Worm (Caenorhabditis elegans) whole organism, L4 larva: Measurements from ENCODE around the gene gcy-12.
"Not testable (repeated sequence)": the region's sequence is repeated elsewhere in the genome, so short reads cannot be mapped to it uniquely, and the experiment has no call there.

Experiments
- D1046.2 ChIP-seq: fragments of 200-800 bp; sonication (Bioruptor generic); IDR thresholded peaks from 2 replicates; pipeline ENCODE4 v1.3.6; 2022; ENCODE audit warnings: missing genetic modification characterization, missing compliant biosample characterization
- F10B5.3 ChIP-seq: sonication (generic microtip); optimal IDR thresholded peaks from 2 replicates; lab custom pipeline; 2016; ENCODE audit warnings: mild to moderate bottlenecking, missing genetic modification characterization, missing compliant biosample characterization
- F44E2.7 ChIP-seq: fragments of 200-800 bp; sonication (Bioruptor generic); IDR thresholded peaks from 2 replicates; pipeline ENCODE4 v2.1.2; 2022; ENCODE audit warnings: missing genetic modification characterization, missing compliant biosample characterization
- T20F7.1 ChIP-seq: fragments of 200-800 bp; sonication (Bioruptor generic); optimal IDR thresholded peaks from 2 replicates; lab custom pipeline; 2018; ENCODE audit warnings: mild to moderate bottlenecking, missing genetic modification characterization, missing compliant biosample characterization
- T26A8.4 ChIP-seq: fragments of 200-800 bp; sonication (Bioruptor generic); IDR thresholded peaks from 2 replicates; pipeline ENCODE4 v1.3.6; 2022; ENCODE audit warnings: missing genetic modification characterization, missing compliant biosample characterization
- Y48G9A.11 ChIP-seq: fragments of 200-800 bp; sonication (Bioruptor generic); IDR thresholded peaks from 2 replicates; pipeline ENCODE4 v1.3.6; 2022; ENCODE audit warnings: missing genetic modification reagents, missing genetic modification characterization, missing compliant biosample characterization
- Y5F2A.4 ChIP-seq: fragments of 200-800 bp; sonication (Bioruptor generic); optimal IDR thresholded peaks from 2 replicates; lab custom pipeline; 2018; ENCODE audit warnings: mild to moderate bottlenecking, missing genetic modification characterization, missing compliant biosample characterization
- ZK337.2 ChIP-seq: fragments of 200-800 bp; sonication (Bioruptor generic); IDR thresholded peaks from 2 replicates; pipeline ENCODE4 v1.3.6; 2022; ENCODE audit warnings: missing genetic modification reagents, missing genetic modification characterization, missing compliant biosample characterization
- arid-1 ChIP-seq: fragments of 200-800 bp; sonication (Bioruptor generic); conservative IDR thresholded peaks from 2 replicates; pipeline ENCODE4 v1.3.6; 2022; ENCODE audit warnings: missing genetic modification reagents, missing genetic modification characterization, missing compliant biosample characterization
- attf-4 ChIP-seq: sonication (generic microtip); optimal IDR thresholded peaks from 3 replicates; lab custom pipeline; 2017; ENCODE audit warnings: missing biosample characterization, missing genetic modification characterization
- ceh-20 ChIP-seq: fragments of 200-800 bp; sonication (Bioruptor generic); IDR thresholded peaks from 2 replicates; pipeline ENCODE4 v1.3.6; 2022; ENCODE audit warnings: missing genetic modification reagents, missing genetic modification characterization, missing compliant biosample characterization
- ceh-32 ChIP-seq: sonication (generic microtip); optimal IDR thresholded peaks from 2 replicates; lab custom pipeline; 2016; ENCODE audit warnings: mild to moderate bottlenecking, missing genetic modification characterization, missing compliant biosample characterization; ENCODE audit not compliant: poor library complexity
- ceh-62 ChIP-seq: sonication (generic microtip); optimal IDR thresholded peaks from 2 replicates; lab custom pipeline; 2017; ENCODE audit warnings: missing biosample characterization, missing genetic modification characterization
- ces-1 ChIP-seq: fragments of 150-350 bp; sonication (generic microtip); optimal IDR thresholded peaks from 4 replicates; lab custom pipeline; 2014; ENCODE audit warnings: missing biosample characterization, missing genetic modification reagents, missing genetic modification characterization
- ctbp-1 ChIP-seq: fragments of 200-800 bp; sonication (Bioruptor generic); IDR thresholded peaks from 2 replicates; pipeline ENCODE4 v1.3.6; 2022; ENCODE audit warnings: missing genetic modification reagents, missing genetic modification characterization, missing compliant biosample characterization
- daf-16 ChIP-seq, 3 experiments: sonication (generic microtip); optimal IDR thresholded peaks; 2 replicates each; lab custom pipeline; 2016 to 2017; ENCODE audit warnings: missing genetic modification characterization in 3 of 3, missing genetic modification reagents in 3 of 3, mild to moderate bottlenecking in 2 of 3, missing compliant biosample characterization in 2 of 3, missing biosample characterization in 1 of 3, moderate library complexity in 1 of 3
- daf-19 ChIP-seq: fragments of 200-800 bp; sonication (Bioruptor generic); conservative IDR thresholded peaks from 2 replicates; pipeline ENCODE4 v1.3.6; 2022; ENCODE audit warnings: missing genetic modification characterization, missing compliant biosample characterization
- dmd-6 ChIP-seq: fragments of 200-800 bp; sonication (Bioruptor generic); IDR thresholded peaks from 2 replicates; pipeline ENCODE4 v1.3.6; 2022; ENCODE audit warnings: missing genetic modification reagents, missing genetic modification characterization, missing compliant biosample characterization
- egl-43 ChIP-seq: fragments of 200-800 bp; sonication (Bioruptor generic); IDR thresholded peaks from 2 replicates; pipeline ENCODE4 v1.3.6; 2022; ENCODE audit warnings: missing genetic modification reagents, missing genetic modification characterization, missing compliant biosample characterization
- fkh-10 ChIP-seq: fragments of 150-350 bp; optimal IDR thresholded peaks from 2 replicates; lab custom pipeline; 2014; ENCODE audit warnings: missing biosample characterization, missing genetic modification reagents, missing genetic modification characterization
- gei-8 ChIP-seq: fragments of 200-800 bp; sonication (Bioruptor generic); optimal IDR thresholded peaks from 2 replicates; lab custom pipeline; 2018; ENCODE audit warnings: mild to moderate bottlenecking, missing genetic modification characterization, missing compliant biosample characterization
- hlh-30 ChIP-seq: sonication (generic microtip); optimal IDR thresholded peaks from 2 replicates; lab custom pipeline; 2017; ENCODE audit warnings: antibody characterized with exemption, mild to moderate bottlenecking, missing genetic modification characterization, missing compliant biosample characterization; ENCODE audit not compliant: insufficient read depth
- hmg-1.1 ChIP-seq: fragments of 200-800 bp; sonication (Bioruptor generic); IDR thresholded peaks from 2 replicates; pipeline ENCODE4 v1.3.6; 2022; ENCODE audit warnings: missing genetic modification reagents, missing genetic modification characterization, missing compliant biosample characterization
- lim-7 ChIP-seq: fragments of 200-800 bp; sonication (Bioruptor generic); IDR thresholded peaks from 2 replicates; pipeline ENCODE4 v1.3.6; 2022; ENCODE audit warnings: missing genetic modification characterization, missing compliant biosample characterization
- lin-1 ChIP-seq: fragments of 200-800 bp; sonication (Bioruptor generic); IDR thresholded peaks from 2 replicates; pipeline ENCODE4 v1.3.6; 2022; ENCODE audit warnings: missing genetic modification reagents, missing genetic modification characterization, missing compliant biosample characterization
- lin-38 ChIP-seq: fragments of 200-800 bp; sonication (Bioruptor generic); IDR thresholded peaks from 2 replicates; pipeline ENCODE4 v1.3.6; 2022; ENCODE audit warnings: missing genetic modification reagents, missing genetic modification characterization, missing compliant biosample characterization
- lin-39 ChIP-seq: fragments of 150-350 bp; optimal IDR thresholded peaks from 2 replicates; lab custom pipeline; 2014; ENCODE audit warnings: missing biosample characterization, missing genetic modification reagents, missing genetic modification characterization
- lir-3 ChIP-seq: sonication (generic microtip); optimal IDR thresholded peaks from 2 replicates; lab custom pipeline; 2016; ENCODE audit warnings: mild to moderate bottlenecking, missing genetic modification characterization, missing compliant biosample characterization
- madf-5 ChIP-seq, 2 experiments: fragments of 200-800 bp; sonication (Bioruptor generic); IDR thresholded peaks; 2 replicates each; pipeline ENCODE4 v1.3.6; 2022; ENCODE audit warnings: missing compliant biosample characterization in 2 of 2, missing genetic modification characterization in 2 of 2
- madf-9 ChIP-seq: fragments of 200-800 bp; sonication (Bioruptor generic); conservative IDR thresholded peaks from 2 replicates; pipeline ENCODE4 v1.3.6; 2022; ENCODE audit warnings: missing genetic modification reagents, missing genetic modification characterization, missing compliant biosample characterization
- mxl-3 ChIP-seq: fragments of 200-800 bp; sonication (Bioruptor generic); optimal IDR thresholded peaks from 2 replicates; lab custom pipeline; 2018; ENCODE audit warnings: mild to moderate bottlenecking, missing genetic modification characterization, missing compliant biosample characterization
- nhr-111 ChIP-seq: fragments of 200-800 bp; sonication (Bioruptor generic); optimal IDR thresholded peaks from 2 replicates; lab custom pipeline; 2018; ENCODE audit warnings: mild to moderate bottlenecking, missing genetic modification characterization, missing compliant biosample characterization
- nhr-237 ChIP-seq: sonication (generic microtip); optimal IDR thresholded peaks from 2 replicates; lab custom pipeline; 2017; ENCODE audit warnings: missing biosample characterization, missing genetic modification characterization
- nhr-42 ChIP-seq: fragments of 200-800 bp; sonication (Bioruptor generic); IDR thresholded peaks from 2 replicates; pipeline ENCODE4 v1.3.6; 2022; ENCODE audit warnings: missing genetic modification characterization, missing compliant biosample characterization
- nhr-77 ChIP-seq: fragments of 150-350 bp; optimal IDR thresholded peaks from 2 replicates; lab custom pipeline; 2014; ENCODE audit warnings: missing biosample characterization, missing genetic modification characterization
- pha-4 ChIP-seq, 2 experiments: fragments of 150-350 bp in 1 of 2; fragments of 200-800 bp in 1 of 2; sonication (Bioruptor generic) in 1 of 2; IDR thresholded peaks in 1 of 2; optimal IDR thresholded peaks in 1 of 2; 2 replicates each; pipeline versions ENCODE4 v1.3.6 to Lab custom; 2014 to 2022; ENCODE audit warnings: missing genetic modification characterization in 2 of 2, missing genetic modification reagents in 2 of 2, missing biosample characterization in 1 of 2, missing compliant biosample characterization in 1 of 2
- snpc-4 ChIP-seq: fragments of 150-350 bp; optimal IDR thresholded peaks from 2 replicates; lab custom pipeline; 2014; ENCODE audit warnings: missing biosample characterization, missing genetic modification characterization
- spr-1 ChIP-seq: sonication (generic microtip); optimal IDR thresholded peaks from 2 replicates; lab custom pipeline; 2016; ENCODE audit warnings: mild to moderate bottlenecking, missing genetic modification characterization, missing compliant biosample characterization
- spr-3 ChIP-seq: fragments of 200-800 bp; sonication (Bioruptor generic); optimal IDR thresholded peaks from 2 replicates; lab custom pipeline; 2018; ENCODE audit warnings: mild to moderate bottlenecking, missing genetic modification characterization, missing compliant biosample characterization
- tra-1 ChIP-seq: fragments of 200-800 bp; sonication (Bioruptor generic); IDR thresholded peaks from 2 replicates; pipeline ENCODE4 v1.3.6; 2022; ENCODE audit warnings: missing genetic modification reagents, missing genetic modification characterization, missing compliant biosample characterization
- vab-7 ChIP-seq: fragments of 200-800 bp; sonication (Bioruptor generic); IDR thresholded peaks from 2 replicates; pipeline ENCODE4 v1.3.6; 2022; ENCODE audit warnings: missing genetic modification reagents, missing genetic modification characterization, missing compliant biosample characterization
- zag-1 ChIP-seq: fragments of 150-350 bp; optimal IDR thresholded peaks from 2 replicates; lab custom pipeline; 2014; ENCODE audit warnings: missing biosample characterization, missing genetic modification characterization
- zfp-3 ChIP-seq: fragments of 200-800 bp; sonication (Bioruptor generic); conservative IDR thresholded peaks from 2 replicates; pipeline ENCODE4 v1.3.6; 2022; ENCODE audit warnings: missing genetic modification reagents, missing genetic modification characterization, missing compliant biosample characterization
- zip-2 ChIP-seq: fragments of 150-350 bp; optimal IDR thresholded peaks from 2 replicates; lab custom pipeline; 2014; ENCODE audit warnings: missing biosample characterization, missing genetic modification characterization

The gcy-12 gene

ce11 chrII:5346350-5346749, 34.5 kb downstream of the gcy-12 start (continued):
- TF ChIP-seq egl-43 (GFP tag; lab: Robert Waterston, UW) (peak; percentile 91), lim-7 (GFP tag; lab: Robert Waterston, UW) (peak; percentile 59), tra-1 (GFP tag; lab: Robert Waterston, UW) (peak; percentile 88)

DNA sequence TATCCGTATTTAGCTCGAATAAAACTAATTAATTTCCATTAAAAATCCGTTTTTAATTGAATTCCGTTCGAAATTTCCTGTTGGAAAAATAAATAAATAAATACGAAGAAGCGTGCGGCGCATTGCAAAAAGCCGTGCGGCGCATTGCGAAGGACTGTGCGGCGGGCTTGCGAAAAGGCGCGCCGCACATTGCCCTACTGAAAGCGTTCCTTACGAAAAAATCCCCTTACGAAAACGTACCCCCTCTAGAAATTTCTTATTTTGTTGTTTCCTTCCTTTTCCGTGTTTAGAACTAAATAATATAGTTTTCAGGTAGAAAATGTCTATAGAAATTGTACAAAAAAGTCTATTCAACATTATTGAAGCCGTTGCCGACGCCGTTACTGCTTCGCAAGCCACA, 38.5 kb downstream of the gcy-12 start, which contains the start of gene F09E5.8:
Gene F09E5.8 (plus strand): TSS at position 313 of the 400 bp plus-strand sequence.
- TF ChIP-seq ceh-20 (GFP tag; lab: Robert Waterston, UW) (0 out of 2 replicates have a peak, but pooled peaks have one; percentile 25), T26A8.4 (GFP tag; lab: Robert Waterston, UW) (peak; percentile 81), hmg-1.1 (peak; percentile 78), ctbp-1 (0 out of 2 replicates have a peak, but pooled peaks have one; percentile 39), lin-1 (0 out of 2 replicates have a peak, but pooled peaks have one; percentile 41), lin-38 (GFP tag; lab: Robert Waterston, UW) (peak; percentile 82), pha-4 (GFP tag; IDR thresholded peaks at IDR 0.05; lab: Robert Waterston, UW) (peak; percentile 63; the same call in 1 of the 2 replicates), vab-7 (GFP tag; lab: Robert Waterston, UW) (0 out of 2 replicates have a peak, but pooled peaks have one; percentile 63), dmd-6 (GFP tag; lab: Robert Waterston, UW) (peak; percentile 23; the same call in 1 of the 2 replicates)
- TF ChIP-seq pha-4 (tag; optimal IDR thresholded peaks at IDR 0.05; lab: Kevin White, UChicago): not testable (repeated sequence)

DNA sequence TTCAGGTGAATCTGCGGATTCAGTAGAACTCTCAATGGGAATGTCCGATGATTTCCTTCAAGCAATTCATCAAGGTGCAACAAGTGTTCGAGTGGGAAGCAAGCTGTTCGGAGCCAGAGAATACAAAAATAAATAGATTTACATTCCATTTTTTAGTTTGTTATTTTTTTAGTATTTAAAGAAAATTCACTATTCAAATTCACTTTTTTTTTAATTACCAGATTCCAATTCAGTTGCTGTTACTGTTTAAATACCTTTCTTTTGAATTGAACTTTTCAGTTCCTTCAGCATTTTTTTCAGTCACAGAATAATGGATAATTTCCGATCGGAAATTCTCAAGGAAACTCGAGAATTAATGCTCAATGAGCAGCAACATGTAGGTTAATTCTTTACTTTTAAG, 40.0 kb downstream of the gcy-12 start, which contains the start of gene F09E5.7:
Gene F09E5.7 (plus strand): TSS at position 301 of the 400 bp plus-strand sequence.
- TF ChIP-seq pha-4 (GFP tag; IDR thresholded peaks at IDR 0.05; lab: Robert Waterston, UW): no peak
- TF ChIP-seq pha-4 (tag; optimal IDR thresholded peaks at IDR 0.05; lab: Kevin White, UChicago): no peak
- no peak for TF ChIP-seq Y48G9A.11
- TF ChIP-seq T20F7.1: no peak
- TF ChIP-seq ZK337.2 (GFP tag; lab: Robert Waterston, UW): no peak
- TF ChIP-seq gei-8 (GFP tag; lab: Kevin White, UChicago): no peak
- TF ChIP-seq madf-9 (GFP tag; lab: Robert Waterston, UW): no peak
- no peak for TF ChIP-seq zfp-3
- TF ChIP-seq egl-43 (GFP tag; lab: Robert Waterston, UW): no peak
- TF ChIP-seq spr-1 (tag; lab: Kevin White, UChicago): no peak
- TF ChIP-seq spr-3 (GFP tag; lab: Kevin White, UChicago): no peak
- no peak for TF ChIP-seq Y5F2A.4 (GFP tag; lab: Kevin White, UChicago)
- TF ChIP-seq, all 104 proteins: peak for 0

DNA sequence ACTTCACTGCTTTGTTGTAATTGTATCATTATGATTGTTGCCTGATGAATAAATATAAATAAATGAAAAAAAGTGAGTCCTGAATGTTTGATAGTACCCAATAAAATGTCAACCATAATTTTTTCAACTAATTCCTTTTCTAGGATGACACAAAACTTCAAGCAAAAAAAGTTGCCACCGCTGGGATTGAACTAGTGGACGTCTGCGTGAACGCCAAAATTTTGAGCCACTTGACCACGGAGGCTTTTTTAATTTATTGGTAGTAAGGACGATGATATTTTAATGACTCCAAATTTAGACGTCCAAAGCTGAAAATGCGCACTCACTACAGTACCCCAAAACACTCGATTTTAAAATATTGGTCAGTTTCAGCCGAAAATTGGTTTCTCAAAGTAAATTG, 41.8 kb downstream of the gcy-12 start:
- TF ChIP-seq zag-1 (tag; lab: Kevin White, UChicago) (no peak), nhr-42 (GFP tag; lab: Robert Waterston, UW) (peak; percentile 69; the same call in 1 of the 2 replicates), ces-1 (GFP tag; lab: Kevin White, UChicago) (no peak), fkh-10 (GFP tag; lab: Kevin White, UChicago) (no peak), arid-1 (GFP tag; lab: Robert Waterston, UW) (peak; percentile 96), daf-16 (GFP tag; optimal IDR thresholded peaks at IDR 0.05; lab: Kevin White, UChicago) (peak; percentile 36 to 80), daf-16 (tag; optimal IDR thresholded peaks at IDR 0.05; lab: Kevin White, UChicago) (peak; percentile 18), madf-5 (GFP tag; IDR thresholded peaks at IDR 0.05; lab: Robert Waterston, UW) (peak; percentile 87 to 97), nhr-111 (peak; percentile 91), lin-39 (no peak), lir-3 (peak; percentile 16), F10B5.3 (tag; lab: Kevin White, UChicago) (peak; percentile 20), hlh-30 (no peak), tra-1 (GFP tag; lab: Robert Waterston, UW) (peak; percentile 78), ceh-32 (no peak), nhr-77 (tag; lab: Kevin White, UChicago) (no peak), madf-9 (GFP tag; lab: Robert Waterston, UW) (no peak; the same call in 1 of the 2 replicates), nhr-237 (tag; lab: Kevin White, UChicago) (no peak), zip-2 (no peak), attf-4 (tag; lab: Kevin White, UChicago) (no peak), ceh-62 (tag; lab: Kevin White, UChicago) (no peak), daf-19 (GFP tag; lab: Robert Waterston, UW) (peak; percentile 86), snpc-4 (tag; lab: Kevin White, UChicago) (no peak), D1046.2 (GFP tag; lab: Robert Waterston, UW) (peak; percentile 87), F44E2.7 (GFP tag; lab: Robert Waterston, UW) (peak; percentile 86; the same call in 1 of the 2 replicates), mxl-3 (GFP tag; lab: Kevin White, UChicago) (no peak)
